Fruit fly (Drosophila melanogaster) whole organism, embryonic: ENCODE results near the gene yin.

Experiments
- BEAF-32 ChIP-seq: fragments of 200-800 bp; sonication (Bioruptor generic); optimal IDR thresholded peaks from 3 replicates; lab custom pipeline; 2017; ENCODE audit warnings: missing biosample characterization, missing genetic modification characterization, mild to moderate bottlenecking, moderate library complexity, missing genetic modification reagents
- CG10979 ChIP-seq: fragments of 200-800 bp; sonication (Bioruptor generic); optimal IDR thresholded peaks from 2 replicates; lab custom pipeline; 2018; ENCODE audit warnings: missing biosample characterization, mild to moderate bottlenecking, missing genetic modification characterization, moderate library complexity
- CG12659 ChIP-seq: fragments of 200-800 bp; sonication (Bioruptor generic); optimal IDR thresholded peaks from 3 replicates; lab custom pipeline; 2017; ENCODE audit warnings: mild to moderate bottlenecking, missing biosample characterization, missing genetic modification reagents, missing genetic modification characterization
- CG14050 ChIP-seq: fragments of 200-800 bp; sonication (Bioruptor generic); IDR thresholded peaks from 3 replicates; pipeline ENCODE4 v1.3.6; 2022; ENCODE audit warnings: missing biosample characterization, missing genetic modification characterization
- CG14965 ChIP-seq: fragments of 200-800 bp; sonication (Bioruptor generic); optimal IDR thresholded peaks from 2 replicates; lab custom pipeline; 2016; ENCODE audit warnings: missing biosample characterization, missing genetic modification characterization, borderline replicate concordance
- CG1529 ChIP-seq: fragments of 200-800 bp; sonication (Bioruptor generic); optimal IDR thresholded peaks from 3 replicates; lab custom pipeline; 2018; ENCODE audit warnings: missing biosample characterization, missing genetic modification characterization
- CG17359 ChIP-seq: fragments of 200-800 bp; sonication (Bioruptor generic); optimal IDR thresholded peaks from 3 replicates; lab custom pipeline; 2018; ENCODE audit warnings: missing biosample characterization, mild to moderate bottlenecking, missing genetic modification characterization, moderate library complexity
- CG18599 ChIP-seq: fragments of 200-800 bp; sonication (Bioruptor generic); optimal IDR thresholded peaks from 3 replicates; lab custom pipeline; 2017; ENCODE audit warnings: missing biosample characterization, missing genetic modification characterization, mild to moderate bottlenecking, moderate library complexity, missing genetic modification reagents
- CG3163 ChIP-seq: fragments of 200-800 bp; sonication (Bioruptor generic); optimal IDR thresholded peaks from 3 replicates; lab custom pipeline; 2016; ENCODE audit warnings: missing biosample characterization, missing genetic modification characterization
- CG32532 ChIP-seq: fragments of 200-800 bp; sonication (Bioruptor generic); IDR thresholded peaks from 2 replicates; pipeline ENCODE4 v1.3.6; 2022; ENCODE audit warnings: missing biosample characterization, missing genetic modification characterization
- CG32772 ChIP-seq: fragments of 200-800 bp; sonication (Bioruptor generic); IDR thresholded peaks from 2 replicates; pipeline ENCODE4 v1.3.6; 2022; ENCODE audit warnings: missing biosample characterization, missing genetic modification characterization
- CG3281 ChIP-seq: fragments of 200-800 bp; sonication (Bioruptor generic); optimal IDR thresholded peaks from 3 replicates; lab custom pipeline; 2017; ENCODE audit warnings: missing biosample characterization, mild to moderate bottlenecking, missing genetic modification characterization
- CG34422 ChIP-seq: fragments of 200-800 bp; sonication (Bioruptor generic); IDR thresholded peaks from 3 replicates; pipeline ENCODE4 v1.3.6; 2022; ENCODE audit warnings: missing biosample characterization, missing genetic modification characterization
- CG4282 ChIP-seq: fragments of 200-800 bp; sonication (Bioruptor generic); optimal IDR thresholded peaks from 2 replicates; lab custom pipeline; 2016; ENCODE audit warnings: missing biosample characterization, missing genetic modification characterization
- CG4730 ChIP-seq: fragments of 200-800 bp; sonication (Bioruptor generic); IDR thresholded peaks from 2 replicates; pipeline ENCODE4 v1.3.6; 2022; ENCODE audit warnings: missing biosample characterization, missing genetic modification characterization
- CG6683 ChIP-seq: fragments of 200-800 bp; sonication (Bioruptor generic); optimal IDR thresholded peaks from 2 replicates; lab custom pipeline; 2017; ENCODE audit warnings: missing biosample characterization, mild to moderate bottlenecking, missing genetic modification characterization, missing genetic modification reagents
- CG8359 ChIP-seq: fragments of 200-800 bp; sonication (Bioruptor generic); optimal IDR thresholded peaks from 2 replicates; lab custom pipeline; 2017; ENCODE audit warnings: missing biosample characterization, mild to moderate bottlenecking, missing genetic modification characterization, borderline replicate concordance
- CG8944 ChIP-seq: fragments of 200-800 bp; sonication (Bioruptor generic); optimal IDR thresholded peaks from 3 replicates; lab custom pipeline; 2016; ENCODE audit warnings: missing biosample characterization, missing genetic modification characterization
- CG9437 ChIP-seq: fragments of 200-800 bp; sonication (Bioruptor generic); optimal IDR thresholded peaks from 2 replicates; lab custom pipeline; 2018; ENCODE audit warnings: missing biosample characterization, mild to moderate bottlenecking, missing genetic modification characterization
- Dek ChIP-seq: fragments of 200-800 bp; sonication (Bioruptor generic); optimal IDR thresholded peaks from 3 replicates; lab custom pipeline; 2019; ENCODE audit warnings: missing biosample characterization, mild to moderate bottlenecking, missing genetic modification characterization, moderate library complexity
- E2f2 ChIP-seq: fragments of 200-800 bp; sonication (Bioruptor generic); IDR thresholded peaks from 2 replicates; pipeline ENCODE4 v1.3.6; 2022; ENCODE audit warnings: missing biosample characterization, missing genetic modification characterization
- Gug ChIP-seq: fragments of 200-800 bp; sonication (Bioruptor generic); IDR thresholded peaks from 4 replicates; pipeline ENCODE4 v1.3.6; 2022; ENCODE audit warnings: missing biosample characterization, missing genetic modification characterization
- Hand ChIP-seq: fragments of 200-800 bp; sonication (Bioruptor generic); optimal IDR thresholded peaks from 2 replicates; lab custom pipeline; 2017; ENCODE audit warnings: mild to moderate bottlenecking, missing biosample characterization, missing genetic modification reagents, missing genetic modification characterization
- Hmx ChIP-seq: fragments of 200-800 bp; sonication (Bioruptor generic); optimal IDR thresholded peaks from 2 replicates; lab custom pipeline; 2016; ENCODE audit warnings: missing biosample characterization, missing genetic modification characterization
- Hr78 ChIP-seq, 2 experiments: fragments of 200-800 bp in 1 of 2; fragments of >200 bp in 1 of 2; sonication (Bioruptor generic) in 1 of 2; optimal IDR thresholded peaks; 2 replicates each; lab custom pipeline; 2017 to 2019; ENCODE audit warnings: missing biosample characterization in 2 of 2, missing genetic modification characterization in 2 of 2, mild to moderate bottlenecking in 1 of 2, moderate library complexity in 1 of 2
- Lhr ChIP-seq: fragments of 200-800 bp; sonication (Bioruptor generic); optimal IDR thresholded peaks from 3 replicates; lab custom pipeline; 2017; ENCODE audit warnings: mild to moderate bottlenecking, missing biosample characterization, missing genetic modification reagents, missing genetic modification characterization
- Mrtf ChIP-seq: fragments of 200-800 bp; sonication (Bioruptor generic); IDR thresholded peaks from 3 replicates; pipeline ENCODE4 v1.3.6; 2022; ENCODE audit warnings: missing biosample characterization, missing genetic modification characterization
- Myb ChIP-seq: fragments of 200-800 bp; sonication (Bioruptor generic); optimal IDR thresholded peaks from 2 replicates; lab custom pipeline; 2016; ENCODE audit warnings: missing biosample characterization, missing genetic modification characterization
- NC2α ChIP-seq: fragments of 200-800 bp; sonication (Bioruptor generic); optimal IDR thresholded peaks from 2 replicates; lab custom pipeline; 2016; ENCODE audit warnings: missing biosample characterization, missing genetic modification characterization
- Ptx1 ChIP-seq: fragments of 200-800 bp; sonication (Bioruptor generic); IDR thresholded peaks from 2 replicates; pipeline ENCODE4 v1.3.6; 2022; ENCODE audit warnings: missing biosample characterization, missing genetic modification characterization
- Taf1 ChIP-seq: fragments of 200-800 bp; sonication (Bioruptor generic); IDR thresholded peaks from 2 replicates; pipeline ENCODE4 v1.3.6; 2022; ENCODE audit warnings: missing biosample characterization, missing genetic modification characterization
- Usf ChIP-seq: fragments of 200-800 bp; sonication (Bioruptor generic); optimal IDR thresholded peaks from 2 replicates; lab custom pipeline; 2017; ENCODE audit warnings: missing genotype, missing biosample characterization, missing genetic modification characterization
- cas ChIP-seq: fragments of 200-800 bp; sonication (Bioruptor generic); IDR thresholded peaks from 2 replicates; pipeline ENCODE4 v1.3.6; 2022; ENCODE audit warnings: missing biosample characterization, missing genetic modification characterization
- cato ChIP-seq: fragments of 200-800 bp; sonication (Bioruptor generic); optimal IDR thresholded peaks from 2 replicates; lab custom pipeline; 2016; ENCODE audit warnings: missing biosample characterization, missing genetic modification characterization, borderline replicate concordance
- ci ChIP-seq: fragments of 200-800 bp; sonication (Bioruptor generic); IDR thresholded peaks from 3 replicates; pipeline ENCODE4 v1.3.6; 2022; ENCODE audit warnings: missing biosample characterization, missing genetic modification characterization
- fd3F ChIP-seq: fragments of 200-800 bp; sonication (Bioruptor generic); optimal IDR thresholded peaks from 2 replicates; lab custom pipeline; 2018; ENCODE audit warnings: missing biosample characterization, mild to moderate bottlenecking, missing genetic modification characterization, moderate library complexity
- gsb ChIP-seq: fragments of 200-800 bp; sonication (Bioruptor generic); IDR thresholded peaks from 2 replicates; pipeline ENCODE4 v1.3.6; 2022; ENCODE audit warnings: missing biosample characterization, missing genetic modification characterization
- hth ChIP-seq: fragments of >200 bp; optimal IDR thresholded peaks from 2 replicates; lab custom pipeline; 2017; ENCODE audit warnings: inconsistent platforms
- ind ChIP-seq: fragments of 200-800 bp; sonication (Bioruptor generic); optimal IDR thresholded peaks from 3 replicates; lab custom pipeline; 2016; ENCODE audit warnings: missing biosample characterization, missing genetic modification characterization
- lov ChIP-seq, 2 experiments: fragments of 200-800 bp in 1 of 2; fragments of >200 bp in 1 of 2; sonication (Bioruptor generic) in 1 of 2; IDR thresholded peaks in 1 of 2; optimal IDR thresholded peaks in 1 of 2; 2 replicates in 1 of 2; 3 replicates in 1 of 2; pipeline versions ENCODE4 v1.3.6 to Lab custom; 2017 to 2022; ENCODE audit warnings: missing biosample characterization in 1 of 2, missing genetic modification characterization in 1 of 2
- pho ChIP-seq: fragments of 200-800 bp; sonication (Bioruptor generic); optimal IDR thresholded peaks from 2 replicates; lab custom pipeline; 2016; ENCODE audit warnings: missing biosample characterization, missing genetic modification characterization
- phol ChIP-seq: fragments of 200-800 bp; sonication (Bioruptor generic); optimal IDR thresholded peaks from 3 replicates; lab custom pipeline; 2018; ENCODE audit warnings: missing biosample characterization, mild to moderate bottlenecking, missing genetic modification characterization, moderate library complexity
- psq ChIP-seq: fragments of 200-800 bp; sonication (Bioruptor generic); optimal IDR thresholded peaks from 2 replicates; lab custom pipeline; 2017; ENCODE audit warnings: missing biosample characterization, missing genetic modification characterization
- sug ChIP-seq: fragments of 200-800 bp; optimal IDR thresholded peaks from 2 replicates; lab custom pipeline; 2019; ENCODE audit warnings: missing biosample characterization, mild to moderate bottlenecking, missing genetic modification characterization, moderate library complexity
- ttk ChIP-seq: fragments of 200-800 bp; sonication (Bioruptor generic); IDR thresholded peaks from 2 replicates; pipeline ENCODE4 v2.1.2; 2022; ENCODE audit warnings: missing biosample characterization, missing genetic modification characterization
- vfl ChIP-seq: fragments of 200-800 bp; sonication (Bioruptor generic); optimal IDR thresholded peaks from 2 replicates; lab custom pipeline; 2016; ENCODE audit warnings: missing biosample characterization, missing genetic modification characterization
- wor ChIP-seq: fragments of 200-800 bp; sonication (Bioruptor generic); IDR thresholded peaks from 2 replicates; pipeline ENCODE4 v1.3.6; 2022; ENCODE audit warnings: missing biosample characterization, missing genetic modification characterization
- zen2 ChIP-seq: fragments of 200-800 bp; sonication (Bioruptor generic); IDR thresholded peaks from 3 replicates; pipeline ENCODE4 v1.3.6; 2022; ENCODE audit warnings: missing biosample characterization, missing genetic modification characterization; ENCODE audit not compliant: partially characterized antibody
- zf30C ChIP-seq: fragments of 200-800 bp; sonication (Bioruptor generic); optimal IDR thresholded peaks from 3 replicates; lab custom pipeline; 2018; ENCODE audit warnings: missing biosample characterization, mild to moderate bottlenecking, missing genetic modification characterization

yin gene

dm6 chrX:3838648-3839047, 33.1 kb downstream of the yin start (continued):
- TF ChIP-seq CG3163 (GFP tag; lab: Kevin White, UChicago): peak; percentile 52
- peak; percentile 84 for TF ChIP-seq CG12659 (GFP tag; lab: Kevin White, UChicago)
- peak; percentile 66 for TF ChIP-seq Gug
- peak; percentile 42; the same call in 1 of the 2 replicates for TF ChIP-seq E2f2 (GFP tag; lab: Robert Waterston, UW)
- TF ChIP-seq BEAF-32 (GFP tag; lab: Kevin White, UChicago): no peak
- no peak for TF ChIP-seq zen2 (GFP tag; lab: Robert Waterston, UW)
- peak; percentile 77 for TF ChIP-seq Dek (tag; lab: Kevin White, UChicago)
- peak; percentile 52; the same call in 1 of the 2 replicates for TF ChIP-seq cas (GFP tag; lab: Robert Waterston, UW)
- TF ChIP-seq lov (optimal IDR thresholded peaks at IDR 0.05; lab: Kevin White, UChicago): no peak
- TF ChIP-seq lov (GFP tag; IDR thresholded peaks at IDR 0.05; lab: Robert Waterston, UW): peak; percentile 70; the same call in 2 of the 3 replicates
- peak; percentile 65 for TF ChIP-seq vfl (GFP tag; lab: Kevin White, UChicago)
- peak; percentile 64 for TF ChIP-seq Usf (GFP tag; lab: Kevin White, UChicago)
- TF ChIP-seq fd3F: peak; percentile 70
- peak; percentile 86 for TF ChIP-seq CG17359 (tag; lab: Kevin White, UChicago)
- TF ChIP-seq zf30C: peak; percentile 72
- peak; percentile 36; the same call in 1 of the 2 replicates for TF ChIP-seq Taf1
- TF ChIP-seq Lhr: peak; percentile 20
- peak in 1 of 2 experiments; percentile 42 for TF ChIP-seq Hr78 (GFP tag; optimal IDR thresholded peaks at IDR 0.05; lab: Kevin White, UChicago)
- peak; percentile 76; the same call in 2 of the 3 replicates for TF ChIP-seq Mrtf (GFP tag; lab: Robert Waterston, UW)
- peak; percentile 74 for TF ChIP-seq CG32772 (GFP tag; lab: Robert Waterston, UW)
- peak; percentile 74 for TF ChIP-seq CG8944 (GFP tag; lab: Kevin White, UChicago)
- TF ChIP-seq CG18599: peak; percentile 79
- peak; percentile 87 for TF ChIP-seq CG32532 (GFP tag; lab: Robert Waterston, UW)
- TF ChIP-seq sug (tag; lab: Kevin White, UChicago): peak; percentile 66
- peak; percentile 71 for TF ChIP-seq CG10979 (tag; lab: Kevin White, UChicago)
- TF ChIP-seq CG4730 (GFP tag; lab: Robert Waterston, UW): peak; percentile 31; the same call in 1 of the 2 replicates
- TF ChIP-seq CG4282 (GFP tag; lab: Kevin White, UChicago): peak; percentile 35
- TF ChIP-seq wor: peak; percentile 61
- no peak for TF ChIP-seq hth (lab: Kevin White, UChicago)
- TF ChIP-seq Myb (GFP tag; lab: Kevin White, UChicago): peak; percentile 54
- peak; percentile 51 for TF ChIP-seq NC2α
- TF ChIP-seq pho (GFP tag; lab: Kevin White, UChicago): peak; percentile 67
- TF ChIP-seq psq (GFP tag; lab: Kevin White, UChicago): peak; percentile 29
- TF ChIP-seq Hmx (GFP tag; lab: Kevin White, UChicago): peak; percentile 10
- peak; percentile 40 for TF ChIP-seq Hand (GFP tag; lab: Kevin White, UChicago)
- peak; percentile 44; the same call in 1 of the 3 replicates for TF ChIP-seq CG14050
- TF ChIP-seq CG34422 (GFP tag; lab: Robert Waterston, UW): peak; percentile 70; the same call in 1 of the 3 replicates
- TF ChIP-seq CG1529 (GFP tag; lab: Kevin White, UChicago): peak; percentile 69
- TF ChIP-seq ci: peak; percentile 91
- TF ChIP-seq phol (tag; lab: Kevin White, UChicago): peak; percentile 79
- TF ChIP-seq CG6683 (GFP tag; lab: Kevin White, UChicago): peak; percentile 49
- peak; percentile 53 for TF ChIP-seq CG9437
- peak; percentile 26 for TF ChIP-seq CG14965 (GFP tag; lab: Kevin White, UChicago)
- TF ChIP-seq cato (GFP tag; lab: Kevin White, UChicago): peak; percentile 14
- TF ChIP-seq ind: peak; percentile 74
- TF ChIP-seq gsb (GFP tag; lab: Robert Waterston, UW): peak; percentile 63
- TF ChIP-seq ttk: peak; percentile 64
- peak; percentile 80 for TF ChIP-seq Ptx1 (GFP tag; lab: Robert Waterston, UW)
- TF ChIP-seq CG8359 (GFP tag; lab: Kevin White, UChicago): peak; percentile 54
- peak; percentile 76 for TF ChIP-seq CG3281
